Worm (Caenorhabditis elegans) whole organism, L4 larva: ENCODE data around the gene tag-77.

Experiments
- T26A8.4 ChIP-seq: fragments of 200-800 bp; sonication (Bioruptor generic); IDR thresholded peaks from 2 replicates; pipeline ENCODE4 v1.3.6; 2022; ENCODE audit warnings: missing genetic modification characterization, missing compliant biosample characterization
- Y75B8A.6 ChIP-seq: fragments of 200-800 bp; sonication (Bioruptor generic); IDR thresholded peaks from 2 replicates; pipeline ENCODE4 v1.3.6; 2022; ENCODE audit warnings: missing genetic modification reagents, missing genetic modification characterization, missing compliant biosample characterization
- ZK546.5 ChIP-seq, 2 experiments: sonication (generic microtip); optimal IDR thresholded peaks; 2 replicates each; lab custom pipeline; 2017; ENCODE audit warnings: missing biosample characterization in 2 of 2, missing genetic modification characterization in 2 of 2
- aly-2 ChIP-seq: sonication (generic microtip); optimal IDR thresholded peaks from 2 replicates; lab custom pipeline; 2018; ENCODE audit warnings: missing biosample characterization, missing genetic modification characterization
- ama-1 ChIP-seq: fragments of 150-350 bp; optimal IDR thresholded peaks from 2 replicates; lab custom pipeline; 2014; ENCODE audit warnings: inconsistent platforms, mixed read lengths
- ceh-62 ChIP-seq: sonication (generic microtip); optimal IDR thresholded peaks from 2 replicates; lab custom pipeline; 2017; ENCODE audit warnings: missing biosample characterization, missing genetic modification characterization
- ces-1 ChIP-seq: fragments of 150-350 bp; sonication (generic microtip); optimal IDR thresholded peaks from 4 replicates; lab custom pipeline; 2014; ENCODE audit warnings: missing biosample characterization, missing genetic modification reagents, missing genetic modification characterization
- ctbp-1 ChIP-seq: fragments of 200-800 bp; sonication (Bioruptor generic); IDR thresholded peaks from 2 replicates; pipeline ENCODE4 v1.3.6; 2022; ENCODE audit warnings: missing genetic modification reagents, missing genetic modification characterization, missing compliant biosample characterization
- daf-16 ChIP-seq, 3 experiments: sonication (generic microtip); optimal IDR thresholded peaks; 2 replicates each; lab custom pipeline; 2016 to 2017; ENCODE audit warnings: missing genetic modification characterization in 3 of 3, missing genetic modification reagents in 3 of 3, mild to moderate bottlenecking in 2 of 3, missing compliant biosample characterization in 2 of 3, missing biosample characterization in 1 of 3, moderate library complexity in 1 of 3
- daf-8 ChIP-seq: fragments of 200-800 bp; sonication (Bioruptor generic); IDR thresholded peaks from 2 replicates; pipeline ENCODE4 v1.3.6; 2022; ENCODE audit warnings: missing genetic modification characterization, missing compliant biosample characterization
- dmd-6 ChIP-seq: fragments of 200-800 bp; sonication (Bioruptor generic); IDR thresholded peaks from 2 replicates; pipeline ENCODE4 v1.3.6; 2022; ENCODE audit warnings: missing genetic modification reagents, missing genetic modification characterization, missing compliant biosample characterization
- egl-27 ChIP-seq: sonication (generic microtip); optimal IDR thresholded peaks from 3 replicates; lab custom pipeline; 2017; ENCODE audit warnings: missing biosample characterization, missing genetic modification reagents, missing genetic modification characterization
- fkh-10 ChIP-seq: fragments of 150-350 bp; optimal IDR thresholded peaks from 2 replicates; lab custom pipeline; 2014; ENCODE audit warnings: missing biosample characterization, missing genetic modification reagents, missing genetic modification characterization
- gei-8 ChIP-seq: fragments of 200-800 bp; sonication (Bioruptor generic); optimal IDR thresholded peaks from 2 replicates; lab custom pipeline; 2018; ENCODE audit warnings: mild to moderate bottlenecking, missing genetic modification characterization, missing compliant biosample characterization
- hlh-11 ChIP-seq: fragments of 200-800 bp; sonication (Bioruptor generic); optimal IDR thresholded peaks from 2 replicates; lab custom pipeline; 2018; ENCODE audit warnings: mild to moderate bottlenecking, missing genetic modification characterization, missing compliant biosample characterization
- hmg-1.1 ChIP-seq: fragments of 200-800 bp; sonication (Bioruptor generic); IDR thresholded peaks from 2 replicates; pipeline ENCODE4 v1.3.6; 2022; ENCODE audit warnings: missing genetic modification reagents, missing genetic modification characterization, missing compliant biosample characterization
- lim-7 ChIP-seq: fragments of 200-800 bp; sonication (Bioruptor generic); IDR thresholded peaks from 2 replicates; pipeline ENCODE4 v1.3.6; 2022; ENCODE audit warnings: missing genetic modification characterization, missing compliant biosample characterization
- madf-5 ChIP-seq, 2 experiments: fragments of 200-800 bp; sonication (Bioruptor generic); IDR thresholded peaks; 2 replicates each; pipeline ENCODE4 v1.3.6; 2022; ENCODE audit warnings: missing compliant biosample characterization in 2 of 2, missing genetic modification characterization in 2 of 2
- mes-2 ChIP-seq: sonication (generic microtip); optimal IDR thresholded peaks from 2 replicates; lab custom pipeline; 2016; ENCODE audit warnings: missing genotype, mild to moderate bottlenecking, missing genetic modification characterization, missing compliant biosample characterization; ENCODE audit not compliant: poor library complexity, severe bottlenecking
- mxl-3 ChIP-seq: fragments of 200-800 bp; sonication (Bioruptor generic); optimal IDR thresholded peaks from 2 replicates; lab custom pipeline; 2018; ENCODE audit warnings: mild to moderate bottlenecking, missing genetic modification characterization, missing compliant biosample characterization
- nhr-10 ChIP-seq: fragments of 150-350 bp; optimal IDR thresholded peaks from 2 replicates; lab custom pipeline; 2014; ENCODE audit warnings: missing biosample characterization, missing genetic modification characterization
- nhr-11 ChIP-seq: fragments of 150-350 bp; optimal IDR thresholded peaks from 2 replicates; lab custom pipeline; 2014; ENCODE audit warnings: missing biosample characterization, missing genetic modification characterization
- nhr-111 ChIP-seq: fragments of 200-800 bp; sonication (Bioruptor generic); optimal IDR thresholded peaks from 2 replicates; lab custom pipeline; 2018; ENCODE audit warnings: mild to moderate bottlenecking, missing genetic modification characterization, missing compliant biosample characterization
- nhr-77 ChIP-seq: fragments of 150-350 bp; optimal IDR thresholded peaks from 2 replicates; lab custom pipeline; 2014; ENCODE audit warnings: missing biosample characterization, missing genetic modification characterization
- php-3 ChIP-seq: fragments of 200-800 bp; sonication (Bioruptor generic); IDR thresholded peaks from 2 replicates; pipeline ENCODE4 v1.3.6; 2022; ENCODE audit warnings: missing genetic modification reagents, missing genetic modification characterization, missing compliant biosample characterization
- pqm-1 ChIP-seq: sonication (generic microtip); optimal IDR thresholded peaks from 2 replicates; lab custom pipeline; 2017; ENCODE audit warnings: missing biosample characterization, missing genetic modification characterization
- saeg-2 ChIP-seq: fragments of 200-800 bp; sonication (Bioruptor generic); IDR thresholded peaks from 2 replicates; pipeline ENCODE4 v1.3.6; 2022; ENCODE audit warnings: missing genetic modification reagents, missing genetic modification characterization, missing compliant biosample characterization
- set-16 ChIP-seq: fragments of 200-800 bp; sonication (Bioruptor generic); IDR thresholded peaks from 2 replicates; pipeline ENCODE4 v1.3.6; 2022; ENCODE audit warnings: missing genetic modification reagents, missing genetic modification characterization, missing compliant biosample characterization
- snpc-1.2 ChIP-seq: fragments of 200-800 bp; sonication (Bioruptor generic); IDR thresholded peaks from 2 replicates; pipeline ENCODE4 v1.3.6; 2022; ENCODE audit warnings: missing genetic modification reagents, missing genetic modification characterization, missing compliant biosample characterization
- spr-1 ChIP-seq: sonication (generic microtip); optimal IDR thresholded peaks from 2 replicates; lab custom pipeline; 2016; ENCODE audit warnings: mild to moderate bottlenecking, missing genetic modification characterization, missing compliant biosample characterization
- zfp-3 ChIP-seq: fragments of 200-800 bp; sonication (Bioruptor generic); conservative IDR thresholded peaks from 2 replicates; pipeline ENCODE4 v1.3.6; 2022; ENCODE audit warnings: missing genetic modification reagents, missing genetic modification characterization, missing compliant biosample characterization
- zip-11 ChIP-seq: fragments of 200-800 bp; sonication (Bioruptor generic); IDR thresholded peaks from 2 replicates; pipeline ENCODE4 v1.3.6; 2022; ENCODE audit warnings: missing genetic modification characterization, missing compliant biosample characterization
- ztf-7 ChIP-seq: fragments of 150-350 bp; optimal IDR thresholded peaks from 2 replicates; lab custom pipeline; 2014; ENCODE audit warnings: missing biosample characterization, missing genetic modification characterization

tag-77 gene

ce11 chrIV:8479346-8479745, 31.0 kb downstream of the tag-77 start, which contains the start of gene hlh-12:
Gene hlh-12 (minus strand): TSS chrIV:8479446.
- TF ChIP-seq fkh-10: no peak
- no peak for TF ChIP-seq aly-2
- no peak for TF ChIP-seq pqm-1 (tag; lab: Kevin White, UChicago)
- TF ChIP-seq madf-5 (GFP tag; IDR thresholded peaks at IDR 0.05; lab: Robert Waterston, UW): no peak
- no peak for TF ChIP-seq hlh-11
- no peak for TF ChIP-seq saeg-2 (GFP tag; lab: Robert Waterston, UW)
- TF ChIP-seq snpc-1.2 (GFP tag; lab: Robert Waterston, UW): no peak
- TF ChIP-seq ama-1 (lab: Kevin White, UChicago): no peak
- no peak for TF ChIP-seq mes-2 (tag; lab: Kevin White, UChicago)
- no peak for TF ChIP-seq ZK546.5 (tag; optimal IDR thresholded peaks at IDR 0.05; lab: Kevin White, UChicago)
- no peak for TF ChIP-seq php-3 (GFP tag; lab: Robert Waterston, UW)
- no peak for TF ChIP-seq egl-27 (tag; lab: Kevin White, UChicago)
- TF ChIP-seq spr-1: no peak
- no peak for TF ChIP-seq mxl-3 (GFP tag; lab: Kevin White, UChicago)
- TF ChIP-seq gei-8 (GFP tag; lab: Kevin White, UChicago): no peak
- TF ChIP-seq zip-11: no peak
- no peak for TF ChIP-seq nhr-10 (tag; lab: Kevin White, UChicago)
- TF ChIP-seq ceh-62: no peak
- TF ChIP-seq daf-16 (GFP tag; optimal IDR thresholded peaks at IDR 0.05; lab: Kevin White, UChicago): no peak
- TF ChIP-seq daf-16 (tag; optimal IDR thresholded peaks at IDR 0.05; lab: Kevin White, UChicago): no peak
- TF ChIP-seq nhr-77 (tag; lab: Kevin White, UChicago): no peak

- TF ChIP-seq lim-7: 0 out of 2 replicates have a peak, but pooled peaks have one; percentile 24
- TF ChIP-seq daf-8 (GFP tag; lab: Robert Waterston, UW): no peak
- TF ChIP-seq T26A8.4 (GFP tag; lab: Robert Waterston, UW): 0 out of 2 replicates have a peak, but pooled peaks have one; percentile 60
- TF ChIP-seq daf-16 (GFP tag; optimal IDR thresholded peaks at IDR 0.05; lab: Kevin White, UChicago): peak in 1 of 2 experiments; percentile 78
- no peak for TF ChIP-seq daf-16 (tag; optimal IDR thresholded peaks at IDR 0.05; lab: Kevin White, UChicago)
- TF ChIP-seq Y75B8A.6 (GFP tag; lab: Robert Waterston, UW): 0 out of 2 replicates have a peak, but pooled peaks have one; percentile 15
Measured at ce11 chrIV:8478516-8478915, 31.8 kb downstream of the tag-77 start.

- TF ChIP-seq ztf-7 (tag; lab: Kevin White, UChicago): no peak
- peak in 1 of 2 experiments; percentile 3 for TF ChIP-seq daf-16 (GFP tag; optimal IDR thresholded peaks at IDR 0.05; lab: Kevin White, UChicago)
- TF ChIP-seq daf-16 (tag; optimal IDR thresholded peaks at IDR 0.05; lab: Kevin White, UChicago): no peak
- TF ChIP-seq, all 104 proteins: peak for 1
Measured at ce11 chrIV:8476880-8477279, 33.5 kb downstream of the tag-77 start, which contains the start of gene spp-10. Gene spp-10 (plus strand): TSS chrIV:8477180.

ce11 chrIV:8476166-8476565, 34.2 kb downstream of the tag-77 start:
- TF ChIP-seq ctbp-1 (GFP tag; lab: Robert Waterston, UW) (no peak), ces-1 (GFP tag; lab: Kevin White, UChicago) (no peak), dmd-6 (no peak), zfp-3 (GFP tag; lab: Robert Waterston, UW) (no peak), nhr-11 (tag; lab: Kevin White, UChicago) (peak; percentile 30), hmg-1.1 (GFP tag; lab: Robert Waterston, UW) (0 out of 2 replicates have a peak, but pooled peaks have one; percentile 20), daf-16 (GFP tag; optimal IDR thresholded peaks at IDR 0.05; lab: Kevin White, UChicago) (peak in 1 of 2 experiments; percentile 14), daf-16 (tag; optimal IDR thresholded peaks at IDR 0.05; lab: Kevin White, UChicago) (no peak), hlh-11 (peak; percentile 8), set-16 (no peak), nhr-111 (GFP tag; lab: Kevin White, UChicago) (no peak)
